Worm (Caenorhabditis elegans) whole organism, late embryonic: ENCODE measurements around the gene slc-17.9.

Source experiments
- C38D4.7 ChIP-seq: fragments of 200-800 bp; sonication (Bioruptor generic); optimal IDR thresholded peaks from 2 replicates; lab custom pipeline; 2018; ENCODE audit warnings: mild to moderate bottlenecking, missing genetic modification characterization, moderate library complexity, missing compliant biosample characterization
- ahr-1 ChIP-seq: sonication (generic microtip); optimal IDR thresholded peaks from 2 replicates; lab custom pipeline; 2016; ENCODE audit warnings: missing genetic modification characterization, missing compliant biosample characterization
- ama-1 ChIP-seq: fragments of 150-350 bp; optimal IDR thresholded peaks from 2 replicates; lab custom pipeline; 2014
- hlh-8 ChIP-seq: sonication (generic microtip); optimal IDR thresholded peaks from 2 replicates; lab custom pipeline; 2016; ENCODE audit warnings: missing genotype, missing genetic modification characterization, missing compliant biosample characterization
- nfya-1 ChIP-seq: sonication (generic microtip); optimal IDR thresholded peaks from 2 replicates; lab custom pipeline; 2017; ENCODE audit warnings: missing genetic modification characterization, mild to moderate bottlenecking, missing compliant biosample characterization, antibody characterized with exemption, moderate library complexity
- unc-55 ChIP-seq: sonication (generic microtip); optimal IDR thresholded peaks from 2 replicates; lab custom pipeline; 2017; ENCODE audit warnings: missing biosample characterization, missing genetic modification reagents, missing genetic modification characterization
- unc-86 ChIP-seq: sonication (generic microtip); optimal IDR thresholded peaks from 2 replicates; lab custom pipeline; 2016; ENCODE audit warnings: missing genetic modification characterization, missing compliant biosample characterization

ce11 chrX:9794173-9794572 is 29.5 kb upstream of the slc-17.9 start, which contains the start of gene F36G3.2:
- TF ChIP-seq unc-55 (GFP tag; lab: Kevin White, UChicago) (no peak), unc-86 (tag; lab: Kevin White, UChicago) (no peak), ama-1 (lab: Kevin White, UChicago) (no peak), nfya-1 (no peak), hlh-8 (tag; lab: Kevin White, UChicago) (no peak), ahr-1 (no peak), C38D4.7 (no peak)
